Fruit fly (Drosophila melanogaster) whole organism, adult: ENCODE results near the gene Cralbp.

ENCODE experiments used
- CG11617 ChIP-seq: fragments of 200-800 bp; sonication (Bioruptor generic); optimal IDR thresholded peaks from 2 replicates; lab custom pipeline; 2017; ENCODE audit warnings: mild to moderate bottlenecking, missing biosample characterization, missing genetic modification reagents, missing genetic modification characterization
- CG14711 ChIP-seq: fragments of 200-800 bp; sonication (Bioruptor generic); optimal IDR thresholded peaks from 2 replicates; lab custom pipeline; 2018; ENCODE audit warnings: missing biosample characterization, mild to moderate bottlenecking, missing genetic modification characterization, moderate library complexity
- CG33017 ChIP-seq: fragments of 200-800 bp; sonication (Bioruptor generic); optimal IDR thresholded peaks from 2 replicates; lab custom pipeline; 2018; ENCODE audit warnings: missing biosample characterization, mild to moderate bottlenecking, missing genetic modification characterization, moderate library complexity
- CG7101 ChIP-seq: fragments of 200-800 bp; sonication (Bioruptor generic); optimal IDR thresholded peaks from 2 replicates; lab custom pipeline; 2018; ENCODE audit warnings: missing biosample characterization, mild to moderate bottlenecking, missing genetic modification characterization, moderate library complexity
- Mnt ChIP-seq: fragments of 200-800 bp; sonication (Bioruptor generic); optimal IDR thresholded peaks from 2 replicates; lab custom pipeline; 2016; ENCODE audit warnings: missing biosample characterization, mild to moderate bottlenecking, missing genetic modification characterization
- cic ChIP-seq: fragments of 200-800 bp; sonication (Bioruptor generic); optimal IDR thresholded peaks from 2 replicates; lab custom pipeline; 2017; ENCODE audit warnings: missing biosample characterization, mild to moderate bottlenecking, missing genetic modification characterization, moderate library complexity
- cnc ChIP-seq, 2 experiments: fragments of >200 bp; optimal IDR thresholded peaks; 2 replicates each; lab custom pipeline; 2017
- kay ChIP-seq: fragments of 200-800 bp; sonication (Bioruptor generic); peaks from one replicate; lab custom pipeline; 2016; ENCODE audit warnings: missing biosample characterization, missing genetic modification characterization, borderline replicate concordance
- ovo ChIP-seq: fragments of 200-800 bp; sonication (Bioruptor generic); optimal IDR thresholded peaks from 2 replicates; lab custom pipeline; 2016; ENCODE audit warnings: missing biosample characterization, missing genetic modification characterization
- pad ChIP-seq: fragments of 200-800 bp; sonication (Bioruptor generic); optimal IDR thresholded peaks from 3 replicates; lab custom pipeline; 2017; ENCODE audit warnings: missing biosample characterization, missing genetic modification characterization, mild to moderate bottlenecking, moderate library complexity, missing genetic modification reagents
- tj ChIP-seq: fragments of 200-800 bp; sonication (Bioruptor generic); optimal IDR thresholded peaks from 3 replicates; lab custom pipeline; 2017; ENCODE audit warnings: missing biosample characterization, mild to moderate bottlenecking, missing genetic modification characterization, moderate library complexity
- toe ChIP-seq: fragments of 200-800 bp; sonication (Bioruptor generic); optimal IDR thresholded peaks from 2 replicates; lab custom pipeline; 2016; ENCODE audit warnings: missing biosample characterization, missing genetic modification characterization

dm6 chr3L:5823763-5824445 is 37.4 kb upstream of the Cralbp start:
- TF ChIP-seq CG7101 (tag; lab: Kevin White, UChicago) (no peak), kay (GFP tag; lab: Kevin White, UChicago) (no peak), pad (no peak), cnc (optimal IDR thresholded peaks at IDR 0.05; lab: Kevin White, UChicago) (no peak), CG11617 (GFP tag; lab: Kevin White, UChicago) (no peak), cic (GFP tag; lab: Kevin White, UChicago) (no peak), tj (no peak), CG33017 (tag; lab: Kevin White, UChicago) (no peak), CG14711 (tag; lab: Kevin White, UChicago) (no peak), ovo (GFP tag; lab: Kevin White, UChicago) (no peak), Mnt (GFP tag; lab: Kevin White, UChicago) (no peak), toe (GFP tag; lab: Kevin White, UChicago) (no peak)
